Fruit fly (Drosophila melanogaster) whole organism, embryonic: ENCODE results near the gene Nopp140.
A peak's percentile ranks its signal among the peaks of the same experiment; 100 is the strongest.

Source experiments
- ATbp ChIP-seq: fragments of 200-800 bp; sonication (Bioruptor generic); optimal IDR thresholded peaks from 2 replicates; lab custom pipeline; 2017; ENCODE audit warnings: missing biosample characterization, mild to moderate bottlenecking, missing genetic modification characterization, missing genetic modification reagents
- Aef1 ChIP-seq: fragments of 200-800 bp; sonication (Bioruptor generic); IDR thresholded peaks from 3 replicates; pipeline ENCODE4 v1.3.6; 2022; ENCODE audit warnings: missing biosample characterization, missing genetic modification characterization
- CG11504 ChIP-seq: fragments of 200-800 bp; sonication (Bioruptor generic); optimal IDR thresholded peaks from 3 replicates; lab custom pipeline; 2019; ENCODE audit warnings: missing biosample characterization, mild to moderate bottlenecking, missing genetic modification characterization, moderate library complexity
- CG13296 ChIP-seq: fragments of 200-800 bp; sonication (Bioruptor generic); optimal IDR thresholded peaks from 3 replicates; lab custom pipeline; 2018; ENCODE audit warnings: missing biosample characterization, mild to moderate bottlenecking, missing genetic modification characterization
- CG14050 ChIP-seq: fragments of 200-800 bp; sonication (Bioruptor generic); IDR thresholded peaks from 3 replicates; pipeline ENCODE4 v1.3.6; 2022; ENCODE audit warnings: missing biosample characterization, missing genetic modification characterization
- CG14667 ChIP-seq: fragments of 200-800 bp; sonication (Bioruptor generic); IDR thresholded peaks from 2 replicates; pipeline ENCODE4 v1.3.6; 2022; ENCODE audit warnings: missing biosample characterization, missing genetic modification characterization
- CG15601 ChIP-seq: fragments of 200-800 bp; sonication (Bioruptor generic); optimal IDR thresholded peaks from 3 replicates; lab custom pipeline; 2019; ENCODE audit warnings: missing biosample characterization, mild to moderate bottlenecking, missing genetic modification characterization, moderate library complexity
- CG17328 ChIP-seq: fragments of 200-800 bp; sonication (Bioruptor generic); IDR thresholded peaks from 2 replicates; pipeline ENCODE4 v1.3.6; 2022; ENCODE audit warnings: missing biosample characterization, missing genetic modification characterization
- CG17361 ChIP-seq: fragments of 200-800 bp; sonication (Bioruptor generic); IDR thresholded peaks from 3 replicates; pipeline ENCODE4 v1.3.6; 2022; ENCODE audit warnings: missing biosample characterization, missing genetic modification characterization
- CG18011 ChIP-seq: fragments of 200-800 bp; sonication (Bioruptor generic); optimal IDR thresholded peaks from 2 replicates; lab custom pipeline; 2017; ENCODE audit warnings: missing biosample characterization, missing genetic modification characterization, mild to moderate bottlenecking, moderate library complexity, missing genotype
- CG30020 ChIP-seq: fragments of 200-800 bp; optimal IDR thresholded peaks from 2 replicates; lab custom pipeline; 2019; ENCODE audit warnings: missing biosample characterization, mild to moderate bottlenecking, missing genetic modification characterization, moderate library complexity
- CG30431 ChIP-seq: fragments of 200-800 bp; sonication (Bioruptor generic); optimal IDR thresholded peaks from 2 replicates; lab custom pipeline; 2017; ENCODE audit warnings: missing biosample characterization, missing genetic modification characterization
- CG43689 ChIP-seq: fragments of 200-800 bp; sonication (Bioruptor generic); IDR thresholded peaks from 2 replicates; pipeline ENCODE4 v1.3.6; 2022; ENCODE audit warnings: missing biosample characterization, missing genetic modification characterization
- CG4707 ChIP-seq: fragments of 200-800 bp; sonication (Bioruptor generic); optimal IDR thresholded peaks from 2 replicates; lab custom pipeline; 2018; ENCODE audit warnings: missing biosample characterization, mild to moderate bottlenecking, missing genetic modification characterization, moderate library complexity
- CG6175 ChIP-seq: fragments of 200-800 bp; sonication (Bioruptor generic); IDR thresholded peaks from 3 replicates; pipeline ENCODE4 v1.3.6; 2022; ENCODE audit warnings: missing biosample characterization, missing genetic modification characterization
- CG7786 ChIP-seq: fragments of 200-800 bp; sonication (Bioruptor generic); optimal IDR thresholded peaks from 2 replicates; lab custom pipeline; 2016; ENCODE audit warnings: missing biosample characterization, missing genetic modification characterization
- CG8388 ChIP-seq: fragments of 200-800 bp; sonication (Bioruptor generic); optimal IDR thresholded peaks from 2 replicates; lab custom pipeline; 2019; ENCODE audit warnings: missing biosample characterization, mild to moderate bottlenecking, missing genetic modification characterization, moderate library complexity
- CG9797 ChIP-seq: fragments of 200-800 bp; sonication (Bioruptor generic); optimal IDR thresholded peaks from 3 replicates; lab custom pipeline; 2018; ENCODE audit warnings: missing biosample characterization, mild to moderate bottlenecking, missing genetic modification characterization
- Dll ChIP-seq: fragments of 200-800 bp; sonication (Bioruptor generic); IDR thresholded peaks from 4 replicates; pipeline ENCODE4 v1.3.6; 2022; ENCODE audit warnings: missing biosample characterization, missing genetic modification characterization; ENCODE audit not compliant: partially characterized antibody
- H2.0 ChIP-seq: fragments of 200-800 bp; sonication (Bioruptor generic); IDR thresholded peaks from 2 replicates; pipeline ENCODE4 v1.3.6; 2022; ENCODE audit warnings: missing biosample characterization, missing genetic modification characterization
- Hey ChIP-seq: fragments of 200-800 bp; sonication (Bioruptor generic); optimal IDR thresholded peaks from 3 replicates; lab custom pipeline; 2018; ENCODE audit warnings: missing biosample characterization, mild to moderate bottlenecking, missing genetic modification characterization
- Hr51 ChIP-seq, 2 experiments: fragments of 200-800 bp; sonication (Bioruptor generic); optimal IDR thresholded peaks; 2 replicates in 1 of 2; 3 replicates in 1 of 2; lab custom pipeline; 2016 to 2018; ENCODE audit warnings: missing biosample characterization in 2 of 2, missing genetic modification characterization in 2 of 2, mild to moderate bottlenecking in 1 of 2, moderate library complexity in 1 of 2
- Lhr ChIP-seq: fragments of 200-800 bp; sonication (Bioruptor generic); optimal IDR thresholded peaks from 3 replicates; lab custom pipeline; 2017; ENCODE audit warnings: mild to moderate bottlenecking, missing biosample characterization, missing genetic modification reagents, missing genetic modification characterization
- Lim3 ChIP-seq: fragments of 200-800 bp; sonication (Bioruptor generic); IDR thresholded peaks from 2 replicates; pipeline ENCODE4 v1.3.6; 2022; ENCODE audit warnings: missing biosample characterization, missing genetic modification characterization
- Med ChIP-seq: fragments of 200-800 bp; sonication (Bioruptor generic); peaks from one replicate; lab custom pipeline; 2016; ENCODE audit warnings: missing biosample characterization, missing genetic modification characterization, mild to moderate bottlenecking, inconsistent platforms, moderate library complexity
- NFAT ChIP-seq: fragments of 200-800 bp; sonication (Bioruptor generic); IDR thresholded peaks from 2 replicates; pipeline ENCODE4 v1.3.6; 2022; ENCODE audit warnings: missing biosample characterization, missing genetic modification characterization
- Nf-YA ChIP-seq: fragments of 200-800 bp; sonication (Bioruptor generic); IDR thresholded peaks from 2 replicates; pipeline ENCODE4 v1.3.6; 2022; ENCODE audit warnings: missing biosample characterization, missing genetic modification characterization
- Nf-YC ChIP-seq: fragments of 200-800 bp; optimal IDR thresholded peaks from 3 replicates; lab custom pipeline; 2019; ENCODE audit warnings: missing biosample characterization, mild to moderate bottlenecking, missing genetic modification characterization, moderate library complexity
- Scr ChIP-seq: fragments of 200-800 bp; sonication (Bioruptor generic); IDR thresholded peaks from 2 replicates; pipeline ENCODE4 v1.3.6; 2022; ENCODE audit warnings: missing biosample characterization, missing genetic modification characterization; ENCODE audit not compliant: partially characterized antibody
- Sin3A ChIP-seq: fragments of >200 bp; optimal IDR thresholded peaks from 2 replicates; lab custom pipeline; 2018
- cato ChIP-seq: fragments of 200-800 bp; sonication (Bioruptor generic); optimal IDR thresholded peaks from 2 replicates; lab custom pipeline; 2016; ENCODE audit warnings: missing biosample characterization, missing genetic modification characterization, borderline replicate concordance
- crol ChIP-seq: fragments of 200-800 bp; sonication (Bioruptor generic); IDR thresholded peaks from 2 replicates; pipeline ENCODE4 v1.3.6; 2022; ENCODE audit warnings: missing biosample characterization, missing genetic modification characterization
- dysf ChIP-seq: fragments of 200-800 bp; sonication (Bioruptor generic); IDR thresholded peaks from 3 replicates; pipeline ENCODE4 v1.3.6; 2022; ENCODE audit warnings: missing biosample characterization, missing genetic modification characterization
- hb ChIP-seq: fragments of 200-800 bp; sonication (Bioruptor generic); IDR thresholded peaks from 3 replicates; pipeline ENCODE4 v1.3.6; 2022; ENCODE audit warnings: missing biosample characterization, missing genetic modification characterization; ENCODE audit not compliant: partially characterized antibody
- her ChIP-seq: fragments of 200-800 bp; sonication (Bioruptor generic); optimal IDR thresholded peaks from 2 replicates; lab custom pipeline; 2016; ENCODE audit warnings: missing biosample characterization, missing genetic modification characterization
- kah ChIP-seq: fragments of 200-800 bp; sonication (Bioruptor generic); optimal IDR thresholded peaks from 2 replicates; lab custom pipeline; 2018; ENCODE audit warnings: missing biosample characterization, mild to moderate bottlenecking, missing genetic modification characterization
- kay ChIP-seq: fragments of 200-800 bp; sonication (Bioruptor generic); optimal IDR thresholded peaks from 2 replicates; lab custom pipeline; 2016; ENCODE audit warnings: missing biosample characterization, missing genetic modification characterization
- kni ChIP-seq: fragments of 200-800 bp; sonication (Bioruptor generic); optimal IDR thresholded peaks from 3 replicates; lab custom pipeline; 2017; ENCODE audit warnings: mild to moderate bottlenecking, missing biosample characterization, missing genetic modification reagents, missing genetic modification characterization
- mld ChIP-seq: fragments of 200-800 bp; sonication (Bioruptor generic); IDR thresholded peaks from 3 replicates; pipeline ENCODE4 v1.3.6; 2022; ENCODE audit warnings: missing biosample characterization, missing genetic modification characterization; ENCODE audit not compliant: partially characterized antibody
- p53 ChIP-seq: fragments of 200-800 bp; sonication (Bioruptor generic); optimal IDR thresholded peaks from 2 replicates; lab custom pipeline; 2016; ENCODE audit warnings: missing biosample characterization, missing genetic modification characterization
- rib ChIP-seq: fragments of 200-800 bp; sonication (Bioruptor generic); IDR thresholded peaks from 2 replicates; pipeline ENCODE4 v1.3.6; 2022; ENCODE audit warnings: missing biosample characterization, missing genetic modification characterization
- row ChIP-seq: fragments of 200-800 bp; sonication (Bioruptor generic); IDR thresholded peaks from 3 replicates; pipeline ENCODE4 v1.3.6; 2022; ENCODE audit warnings: missing biosample characterization, missing genetic modification characterization
- salm ChIP-seq: fragments of 200-800 bp; sonication (Bioruptor generic); optimal IDR thresholded peaks from 2 replicates; lab custom pipeline; 2018; ENCODE audit warnings: missing biosample characterization, mild to moderate bottlenecking, missing genetic modification characterization
- sens ChIP-seq: fragments of 200-800 bp; sonication (Bioruptor generic); peaks from one replicate; lab custom pipeline; 2016; ENCODE audit warnings: missing biosample characterization, missing genetic modification characterization
- sisA ChIP-seq: fragments of 200-800 bp; sonication (Bioruptor generic); IDR thresholded peaks from 2 replicates; pipeline ENCODE4 v1.3.6; 2022; ENCODE audit warnings: missing biosample characterization, missing genetic modification characterization
- stwl ChIP-seq: fragments of 200-800 bp; sonication (Bioruptor generic); optimal IDR thresholded peaks from 3 replicates; lab custom pipeline; 2018; ENCODE audit warnings: missing biosample characterization, mild to moderate bottlenecking, missing genetic modification characterization, moderate library complexity
- zen ChIP-seq: fragments of 200-800 bp; sonication (Bioruptor generic); optimal IDR thresholded peaks from 3 replicates; lab custom pipeline; 2018; ENCODE audit warnings: missing biosample characterization, mild to moderate bottlenecking, missing genetic modification characterization, moderate library complexity
- zen2 ChIP-seq: fragments of 200-800 bp; sonication (Bioruptor generic); IDR thresholded peaks from 3 replicates; pipeline ENCODE4 v1.3.6; 2022; ENCODE audit warnings: missing biosample characterization, missing genetic modification characterization; ENCODE audit not compliant: partially characterized antibody

Nopp140 gene

DNA sequence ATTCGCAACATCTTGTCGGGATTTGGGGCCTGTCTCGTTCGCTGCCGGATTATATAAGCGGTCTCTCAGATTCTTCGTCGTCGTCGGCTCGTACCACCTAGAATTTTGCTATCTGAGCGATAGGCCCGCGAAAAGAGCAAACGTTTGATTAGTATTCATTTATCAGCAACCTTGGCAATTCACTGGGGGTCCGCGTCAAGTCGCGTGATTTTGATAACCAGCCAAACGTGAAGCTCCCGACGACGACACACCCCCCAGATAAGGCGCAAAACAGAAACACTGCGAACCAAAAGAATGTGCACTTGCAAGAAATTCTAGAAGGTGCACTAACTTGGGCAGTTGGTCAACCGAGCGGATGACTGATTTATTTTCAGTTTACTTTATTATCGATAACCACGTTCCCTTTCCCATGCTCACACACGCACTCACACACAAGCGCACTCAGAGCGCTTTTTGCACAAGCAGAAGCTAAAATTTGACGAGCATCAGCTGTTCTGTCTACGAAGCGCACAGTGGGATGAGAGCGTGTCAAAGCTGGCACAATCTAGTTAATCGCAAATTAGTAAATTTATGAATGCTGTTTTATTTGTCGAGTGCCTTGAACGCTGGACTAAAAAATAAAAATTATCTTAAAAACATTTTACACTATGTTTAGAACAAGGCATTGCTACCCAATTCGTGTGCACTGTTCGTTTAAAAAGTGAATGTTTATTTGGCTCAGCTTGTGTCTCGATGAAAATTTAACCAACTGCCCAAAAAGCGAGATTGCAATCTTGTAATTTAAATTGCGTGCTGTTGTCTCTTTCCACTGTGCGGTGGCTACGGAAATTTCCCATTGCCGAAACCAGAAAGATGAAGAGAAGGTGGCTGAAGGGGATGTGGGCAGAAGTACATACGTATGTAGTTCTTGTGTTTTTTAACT is 7.4 kb downstream of the Nopp140 start:
- peak; percentile 65; the same call in 1 of the 2 replicates for TF ChIP-seq Lim3 (GFP tag; lab: Robert Waterston, UW)
- TF ChIP-seq mld (GFP tag; lab: Robert Waterston, UW) = 0 out of 3 replicates have a peak, but pooled peaks have one; percentile 30
- TF ChIP-seq Hey (tag; lab: Kevin White, UChicago) = peak; percentile 50
- peak; percentile 81 for TF ChIP-seq CG18011 (GFP tag; lab: Kevin White, UChicago)
- peak; percentile 74 for TF ChIP-seq CG14050
- TF ChIP-seq CG30431 (GFP tag; lab: Kevin White, UChicago) = peak; percentile 89
- peak; percentile 99 for TF ChIP-seq Med (GFP tag; lab: Kevin White, UChicago)
- peak; percentile 9 for TF ChIP-seq CG9797
- peak; percentile 70 for TF ChIP-seq CG43689
- no peak for TF ChIP-seq Sin3A (lab: Kevin White, UChicago)
- TF ChIP-seq kay (GFP tag; lab: Kevin White, UChicago) = peak; percentile 92
- no peak for TF ChIP-seq hb (GFP tag; lab: Robert Waterston, UW)
- peak; percentile 73 for TF ChIP-seq CG30020
- TF ChIP-seq Nf-YC (tag; lab: Kevin White, UChicago) = peak; percentile 84
- TF ChIP-seq sisA (GFP tag; lab: Robert Waterston, UW) = peak; percentile 90
- TF ChIP-seq row (GFP tag; lab: Robert Waterston, UW) = peak; percentile 94
- TF ChIP-seq kni (GFP tag; lab: Kevin White, UChicago) = peak; percentile 15
- TF ChIP-seq CG15601 = peak; percentile 86
- TF ChIP-seq cato = peak; percentile 80
- peak; percentile 73 for TF ChIP-seq her
- peak; percentile 97 for TF ChIP-seq CG17361 (GFP tag; lab: Robert Waterston, UW)
- peak; percentile 65 for TF ChIP-seq rib (GFP tag; lab: Robert Waterston, UW)
- peak; percentile 63 for TF ChIP-seq Lhr
- TF ChIP-seq p53 (GFP tag; lab: Kevin White, UChicago) = peak; percentile 71
- peak; percentile 83 for TF ChIP-seq Nf-YA
- TF ChIP-seq H2.0 (GFP tag; lab: Robert Waterston, UW) = peak; percentile 83
- TF ChIP-seq kah (GFP tag; lab: Kevin White, UChicago) = peak; percentile 85
- TF ChIP-seq dysf (GFP tag; lab: Robert Waterston, UW) = peak; percentile 95
- peak; percentile 3 for TF ChIP-seq stwl
- TF ChIP-seq CG11504 = peak; percentile 95
- peak; percentile 84 to 96 for TF ChIP-seq Hr51 (GFP tag; optimal IDR thresholded peaks at IDR 0.05; lab: Kevin White, UChicago)
- TF ChIP-seq CG13296 (GFP tag; lab: Kevin White, UChicago) = peak; percentile 94
- TF ChIP-seq CG8388 (GFP tag; lab: Kevin White, UChicago) = peak; percentile 90
- peak; percentile 99 for TF ChIP-seq sens (GFP tag; lab: Kevin White, UChicago)
- peak; percentile 90 for TF ChIP-seq ATbp (GFP tag; lab: Kevin White, UChicago)
- TF ChIP-seq CG14667 (GFP tag; lab: Robert Waterston, UW) = peak; percentile 89
- TF ChIP-seq crol (GFP tag; lab: Robert Waterston, UW) = no peak
- 0 out of 4 replicates have a peak, but pooled peaks have one; percentile 18 for TF ChIP-seq Dll (GFP tag; lab: Robert Waterston, UW)
- peak; percentile 72 for TF ChIP-seq CG6175 (GFP tag; lab: Robert Waterston, UW)
- TF ChIP-seq Scr (GFP tag; lab: Robert Waterston, UW) = no peak
- peak; percentile 86 for TF ChIP-seq CG17328 (GFP tag; lab: Robert Waterston, UW)
- peak; percentile 90 for TF ChIP-seq salm (tag; lab: Kevin White, UChicago)
- TF ChIP-seq CG4707 (GFP tag; lab: Kevin White, UChicago) = peak; percentile 93
- peak; percentile 80 for TF ChIP-seq zen
- TF ChIP-seq NFAT (GFP tag; lab: Robert Waterston, UW) = peak; percentile 79
- peak; percentile 89 for TF ChIP-seq Aef1 (GFP tag; lab: Robert Waterston, UW)
- peak; percentile 87 for TF ChIP-seq CG7786 (GFP tag; lab: Kevin White, UChicago)
- TF ChIP-seq zen2 (GFP tag; lab: Robert Waterston, UW) = no peak
